Fruit fly (Drosophila melanogaster) whole organism, prepupa: ENCODE results near the gene aru.

Experiments
- CG15336 ChIP-seq: fragments of 200-800 bp; sonication (Bioruptor generic); IDR thresholded peaks from 2 replicates; pipeline ENCODE4 v1.3.6; 2022; ENCODE audit warnings: missing biosample characterization, missing genetic modification characterization
- Gug ChIP-seq: fragments of 200-800 bp; sonication (Bioruptor generic); IDR thresholded peaks from 2 replicates; pipeline ENCODE4 v1.3.6; 2022; ENCODE audit warnings: missing biosample characterization, missing genetic modification characterization
- Sox14 ChIP-seq: fragments of 200-800 bp; sonication (Bioruptor generic); optimal IDR thresholded peaks from 3 replicates; lab custom pipeline; 2016; ENCODE audit warnings: missing biosample characterization, missing genetic modification characterization
- dac ChIP-seq: fragments of 200-800 bp; sonication (Bioruptor generic); optimal IDR thresholded peaks from 2 replicates; lab custom pipeline; 2017; ENCODE audit warnings: missing biosample characterization, mild to moderate bottlenecking, missing genetic modification characterization
- pdm3 ChIP-seq: fragments of 200-800 bp; sonication (Bioruptor generic); optimal IDR thresholded peaks from 3 replicates; lab custom pipeline; 2016; ENCODE audit warnings: missing biosample characterization, missing genetic modification characterization

DNA sequence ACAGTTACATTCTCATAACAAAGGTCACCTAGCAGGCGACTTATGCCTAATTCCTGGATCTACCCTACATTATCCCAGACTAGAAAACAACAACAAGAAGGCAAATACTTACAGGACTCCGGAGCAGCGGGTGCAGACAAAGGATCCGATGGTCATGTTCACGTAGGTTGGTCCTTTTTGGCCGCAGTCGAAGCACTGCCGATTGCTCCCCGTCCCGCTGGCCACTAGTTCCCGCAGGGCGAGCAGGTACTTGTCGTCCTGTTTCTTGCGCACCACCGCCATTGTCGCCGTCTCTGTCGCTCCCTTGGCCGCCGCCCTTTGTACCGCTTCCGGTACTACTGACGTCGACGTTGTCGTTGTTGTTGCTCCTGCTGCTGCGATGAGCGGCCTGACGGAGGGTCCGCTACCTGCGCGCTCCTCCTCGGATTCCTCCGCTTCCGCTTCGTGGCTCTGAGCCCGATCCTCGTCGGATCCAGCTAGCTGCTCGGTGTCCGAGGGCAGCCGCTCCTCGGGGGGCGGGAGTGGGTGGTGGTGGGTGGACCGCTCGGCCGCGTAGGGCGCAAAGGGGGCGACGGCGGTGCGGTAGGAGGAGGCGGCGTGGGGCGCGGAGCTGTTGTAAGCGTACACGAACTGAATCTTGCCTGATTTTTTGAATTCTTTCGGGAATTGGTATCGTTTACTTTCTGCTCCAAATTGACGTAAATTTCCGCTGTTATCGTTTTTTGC, 18.2 kb downstream of the aru start:
- TF ChIP-seq CG15336 (no peak), dac (no peak), Gug (GFP tag; lab: Robert Waterston, UW) (no peak), Sox14 (GFP tag; lab: Kevin White, UChicago) (no peak), pdm3 (GFP tag; lab: Kevin White, UChicago) (no peak)
